Fruit fly (Drosophila melanogaster) whole organism, prepupa: Measurements from ENCODE around the gene CG13676.

Experiments used
- CG10631 ChIP-seq: fragments of 200-800 bp; sonication (Bioruptor generic); optimal IDR thresholded peaks from 2 replicates; lab custom pipeline; 2016; ENCODE audit warnings: missing biosample characterization, missing genetic modification characterization
- CG11294 ChIP-seq: fragments of 200-800 bp; sonication (Bioruptor generic); IDR thresholded peaks from 2 replicates; pipeline ENCODE4 v1.3.6; 2022; ENCODE audit warnings: missing biosample characterization, missing genetic modification characterization
- CG11762 ChIP-seq: fragments of 200-800 bp; sonication (Bioruptor generic); optimal IDR thresholded peaks from 3 replicates; lab custom pipeline; 2016; ENCODE audit warnings: missing biosample characterization, missing genetic modification characterization; ENCODE audit not compliant: insufficient read depth
- CG11902 ChIP-seq: fragments of 200-800 bp; sonication (Bioruptor generic); optimal IDR thresholded peaks from 3 replicates; lab custom pipeline; 2016; ENCODE audit warnings: missing biosample characterization, missing genetic modification characterization
- CG15336 ChIP-seq: fragments of 200-800 bp; sonication (Bioruptor generic); IDR thresholded peaks from 2 replicates; pipeline ENCODE4 v1.3.6; 2022; ENCODE audit warnings: missing biosample characterization, missing genetic modification characterization
- CG1621 ChIP-seq: fragments of 200-800 bp; sonication (Bioruptor generic); optimal IDR thresholded peaks from 3 replicates; lab custom pipeline; 2018; ENCODE audit warnings: missing biosample characterization, mild to moderate bottlenecking, missing genetic modification characterization
- CG16779 ChIP-seq: fragments of 200-800 bp; sonication (Bioruptor generic); optimal IDR thresholded peaks from 3 replicates; lab custom pipeline; 2017; ENCODE audit warnings: missing biosample characterization, mild to moderate bottlenecking, missing genetic modification characterization
- CG3032 ChIP-seq: fragments of 200-800 bp; optimal IDR thresholded peaks from 2 replicates; lab custom pipeline; 2019; ENCODE audit warnings: missing biosample characterization, mild to moderate bottlenecking, missing genetic modification characterization, moderate library complexity
- CG31627 ChIP-seq: fragments of 200-800 bp; sonication (Bioruptor generic); optimal IDR thresholded peaks from 3 replicates; lab custom pipeline; 2016; ENCODE audit warnings: missing biosample characterization, missing genetic modification characterization
- CG34406 ChIP-seq: fragments of 200-800 bp; sonication (Bioruptor generic); optimal IDR thresholded peaks from 3 replicates; lab custom pipeline; 2016; ENCODE audit warnings: missing biosample characterization, missing genetic modification characterization
- CG3919 ChIP-seq: fragments of 200-800 bp; sonication (Bioruptor generic); optimal IDR thresholded peaks from 3 replicates; lab custom pipeline; 2016; ENCODE audit warnings: missing biosample characterization, missing genetic modification characterization
- CG4318 ChIP-seq: fragments of 200-800 bp; sonication (Bioruptor generic); optimal IDR thresholded peaks from 3 replicates; lab custom pipeline; 2017; ENCODE audit warnings: missing biosample characterization, mild to moderate bottlenecking, missing genetic modification characterization
- CG6163 ChIP-seq: fragments of 200-800 bp; sonication (Bioruptor generic); IDR thresholded peaks from 3 replicates; pipeline ENCODE4 v1.3.6; 2022; ENCODE audit warnings: missing biosample characterization, missing genetic modification characterization
- CG6276 ChIP-seq: fragments of 200-800 bp; sonication (Bioruptor generic); optimal IDR thresholded peaks from 2 replicates; lab custom pipeline; 2017; ENCODE audit warnings: missing biosample characterization, mild to moderate bottlenecking, missing genetic modification characterization
- CG6808 ChIP-seq: fragments of 200-800 bp; sonication (Bioruptor generic); optimal IDR thresholded peaks from 3 replicates; lab custom pipeline; 2017; ENCODE audit warnings: missing biosample characterization, missing genetic modification characterization, mild to moderate bottlenecking, moderate library complexity, missing genetic modification reagents
- CG6854 ChIP-seq: fragments of 200-800 bp; sonication (Bioruptor generic); optimal IDR thresholded peaks from 2 replicates; lab custom pipeline; 2017; ENCODE audit warnings: missing biosample characterization, mild to moderate bottlenecking, missing genetic modification characterization
- CG7368 ChIP-seq: fragments of 200-800 bp; sonication (Bioruptor generic); optimal IDR thresholded peaks from 3 replicates; lab custom pipeline; 2016; ENCODE audit warnings: missing biosample characterization, missing genetic modification characterization
- CG8119 ChIP-seq: fragments of 200-800 bp; sonication (Bioruptor generic); IDR thresholded peaks from 3 replicates; pipeline ENCODE4 v1.3.6; 2022; ENCODE audit warnings: missing biosample characterization, missing genetic modification characterization
- CG8319 ChIP-seq: fragments of 200-800 bp; sonication (Bioruptor generic); optimal IDR thresholded peaks from 3 replicates; lab custom pipeline; 2016; ENCODE audit warnings: missing biosample characterization, missing genetic modification characterization
- CG8632 ChIP-seq: fragments of 200-800 bp; sonication (Bioruptor generic); optimal IDR thresholded peaks from 3 replicates; lab custom pipeline; 2016; ENCODE audit warnings: missing biosample characterization, missing genetic modification characterization
- CG9139 ChIP-seq: fragments of 200-800 bp; sonication (Bioruptor generic); optimal IDR thresholded peaks from 3 replicates; lab custom pipeline; 2017; ENCODE audit warnings: missing biosample characterization, mild to moderate bottlenecking, missing genetic modification characterization
- Eip75B ChIP-seq: fragments of 200-800 bp; sonication (Bioruptor generic); optimal IDR thresholded peaks from 3 replicates; lab custom pipeline; 2016; ENCODE audit warnings: missing biosample characterization, missing genetic modification characterization
- Eip78C ChIP-seq: fragments of 200-800 bp; sonication (Bioruptor generic); peaks from one replicate; lab custom pipeline; 2016; ENCODE audit warnings: missing biosample characterization, missing genetic modification characterization
- Ets21C ChIP-seq: fragments of 200-800 bp; sonication (Bioruptor generic); optimal IDR thresholded peaks from 3 replicates; lab custom pipeline; 2016; ENCODE audit warnings: missing biosample characterization, missing genetic modification characterization
- Gug ChIP-seq: fragments of 200-800 bp; sonication (Bioruptor generic); IDR thresholded peaks from 2 replicates; pipeline ENCODE4 v1.3.6; 2022; ENCODE audit warnings: missing biosample characterization, missing genetic modification characterization
- Hr4 ChIP-seq: fragments of 200-800 bp; sonication (Bioruptor generic); optimal IDR thresholded peaks from 3 replicates; lab custom pipeline; 2016; ENCODE audit warnings: missing biosample characterization, missing genetic modification characterization
- Met ChIP-seq: fragments of 200-800 bp; sonication (Bioruptor generic); optimal IDR thresholded peaks from 3 replicates; lab custom pipeline; 2016; ENCODE audit warnings: missing biosample characterization, missing genetic modification characterization
- Smox ChIP-seq: fragments of 200-800 bp; sonication (Bioruptor generic); optimal IDR thresholded peaks from 3 replicates; lab custom pipeline; 2016; ENCODE audit warnings: missing biosample characterization, missing genetic modification characterization
- Sox102F ChIP-seq: fragments of 200-800 bp; sonication (Bioruptor generic); optimal IDR thresholded peaks from 2 replicates; lab custom pipeline; 2016; ENCODE audit warnings: missing biosample characterization, mild to moderate bottlenecking, missing genetic modification characterization
- Sox14 ChIP-seq: fragments of 200-800 bp; sonication (Bioruptor generic); optimal IDR thresholded peaks from 3 replicates; lab custom pipeline; 2016; ENCODE audit warnings: missing biosample characterization, missing genetic modification characterization
- Sox15 ChIP-seq: fragments of 200-800 bp; sonication (Bioruptor generic); optimal IDR thresholded peaks from 3 replicates; lab custom pipeline; 2016; ENCODE audit warnings: missing biosample characterization, missing genetic modification characterization
- achi ChIP-seq: fragments of 200-800 bp; sonication (Bioruptor generic); optimal IDR thresholded peaks from 3 replicates; lab custom pipeline; 2016; ENCODE audit warnings: missing biosample characterization, missing genetic modification characterization
- acj6 ChIP-seq: fragments of 200-800 bp; sonication (Bioruptor generic); optimal IDR thresholded peaks from 3 replicates; lab custom pipeline; 2016; ENCODE audit warnings: missing biosample characterization, missing genetic modification characterization
- cyc ChIP-seq: fragments of 200-800 bp; sonication (Bioruptor generic); optimal IDR thresholded peaks from 3 replicates; lab custom pipeline; 2016; ENCODE audit warnings: missing biosample characterization, missing genetic modification characterization
- dac ChIP-seq: fragments of 200-800 bp; sonication (Bioruptor generic); optimal IDR thresholded peaks from 2 replicates; lab custom pipeline; 2017; ENCODE audit warnings: missing biosample characterization, mild to moderate bottlenecking, missing genetic modification characterization
- dsx ChIP-seq: fragments of 200-800 bp; optimal IDR thresholded peaks from 3 replicates; lab custom pipeline; 2019; ENCODE audit warnings: missing biosample characterization, mild to moderate bottlenecking, missing genetic modification characterization, moderate library complexity; ENCODE audit not compliant: poor library complexity, severe bottlenecking
- eg ChIP-seq: fragments of 200-800 bp; sonication (Bioruptor generic); IDR thresholded peaks from 3 replicates; pipeline ENCODE4 v1.3.6; 2022; ENCODE audit warnings: missing biosample characterization, missing genetic modification characterization
- fd59A ChIP-seq: fragments of 200-800 bp; sonication (Bioruptor generic); optimal IDR thresholded peaks from 2 replicates; lab custom pipeline; 2017; ENCODE audit warnings: missing biosample characterization, mild to moderate bottlenecking, missing genetic modification characterization, missing genetic modification reagents
- fd85E ChIP-seq: fragments of 200-800 bp; sonication (Bioruptor generic); optimal IDR thresholded peaks from 3 replicates; lab custom pipeline; 2016; ENCODE audit warnings: missing biosample characterization, missing genetic modification characterization
- fkh ChIP-seq: fragments of 200-800 bp; sonication (Bioruptor generic); optimal IDR thresholded peaks from 3 replicates; lab custom pipeline; 2017; ENCODE audit warnings: missing biosample characterization, mild to moderate bottlenecking, missing genetic modification characterization, moderate library complexity
- lz ChIP-seq: fragments of 200-800 bp; sonication (Bioruptor generic); optimal IDR thresholded peaks from 3 replicates; lab custom pipeline; 2016; ENCODE audit warnings: missing biosample characterization, missing genetic modification characterization
- net ChIP-seq: fragments of 200-800 bp; sonication (Bioruptor generic); optimal IDR thresholded peaks from 3 replicates; lab custom pipeline; 2016; ENCODE audit warnings: missing biosample characterization, missing genetic modification characterization
- pdm3 ChIP-seq: fragments of 200-800 bp; sonication (Bioruptor generic); optimal IDR thresholded peaks from 3 replicates; lab custom pipeline; 2016; ENCODE audit warnings: missing biosample characterization, missing genetic modification characterization
- salr ChIP-seq, 2 experiments: fragments of 200-800 bp; sonication (Bioruptor generic); optimal IDR thresholded peaks; 3 replicates each; lab custom pipeline; 2016 to 2018; ENCODE audit warnings: missing biosample characterization in 2 of 2, missing genetic modification characterization in 2 of 2, mild to moderate bottlenecking in 1 of 2
- ss ChIP-seq, 2 experiments: fragments of 200-800 bp; sonication (Bioruptor generic); optimal IDR thresholded peaks; 2 replicates in 1 of 2; 3 replicates in 1 of 2; lab custom pipeline; 2017 to 2018; ENCODE audit warnings: mild to moderate bottlenecking in 2 of 2, missing biosample characterization in 2 of 2, missing genetic modification characterization in 2 of 2, moderate library complexity in 1 of 2
- svp ChIP-seq: fragments of 200-800 bp; sonication (Bioruptor generic); peaks from one replicate; lab custom pipeline; 2016; ENCODE audit warnings: missing biosample characterization, missing genetic modification characterization
- topi ChIP-seq: fragments of 200-800 bp; sonication (Bioruptor generic); optimal IDR thresholded peaks from 3 replicates; lab custom pipeline; 2016; ENCODE audit warnings: missing biosample characterization, missing genetic modification characterization
- vri ChIP-seq: fragments of 200-800 bp; sonication (Bioruptor generic); optimal IDR thresholded peaks from 3 replicates; lab custom pipeline; 2016; ENCODE audit warnings: missing biosample characterization, mild to moderate bottlenecking, missing genetic modification characterization

Gene CG13676

DNA sequence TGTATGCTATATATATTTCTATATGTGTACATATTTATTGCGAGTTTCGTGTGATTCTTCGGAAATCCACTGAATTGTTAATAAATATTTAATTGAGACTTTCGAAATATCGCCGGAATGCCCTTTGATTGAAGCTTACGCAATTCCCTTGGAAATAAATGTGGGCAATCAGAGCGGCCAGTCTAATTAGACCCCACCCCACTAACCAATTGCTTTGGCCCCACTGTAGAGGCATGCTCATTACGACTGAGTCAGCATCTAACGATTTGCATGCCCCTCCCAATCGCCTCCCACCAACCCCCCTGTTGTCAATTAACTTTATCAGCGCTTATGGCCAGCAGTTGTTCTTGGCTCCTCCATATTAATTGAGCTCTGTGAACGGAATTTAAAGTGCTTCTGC, 34.8 kb downstream of the CG13676 start:
- TF ChIP-seq CG31627 (GFP tag; lab: Kevin White, UChicago) (no peak), Smox (GFP tag; lab: Kevin White, UChicago) (no peak), CG15336 (GFP tag; lab: Robert Waterston, UW) (0 out of 2 replicates have a peak, but pooled peaks have one; percentile 15), Met (GFP tag; lab: Kevin White, UChicago) (no peak)

DNA sequence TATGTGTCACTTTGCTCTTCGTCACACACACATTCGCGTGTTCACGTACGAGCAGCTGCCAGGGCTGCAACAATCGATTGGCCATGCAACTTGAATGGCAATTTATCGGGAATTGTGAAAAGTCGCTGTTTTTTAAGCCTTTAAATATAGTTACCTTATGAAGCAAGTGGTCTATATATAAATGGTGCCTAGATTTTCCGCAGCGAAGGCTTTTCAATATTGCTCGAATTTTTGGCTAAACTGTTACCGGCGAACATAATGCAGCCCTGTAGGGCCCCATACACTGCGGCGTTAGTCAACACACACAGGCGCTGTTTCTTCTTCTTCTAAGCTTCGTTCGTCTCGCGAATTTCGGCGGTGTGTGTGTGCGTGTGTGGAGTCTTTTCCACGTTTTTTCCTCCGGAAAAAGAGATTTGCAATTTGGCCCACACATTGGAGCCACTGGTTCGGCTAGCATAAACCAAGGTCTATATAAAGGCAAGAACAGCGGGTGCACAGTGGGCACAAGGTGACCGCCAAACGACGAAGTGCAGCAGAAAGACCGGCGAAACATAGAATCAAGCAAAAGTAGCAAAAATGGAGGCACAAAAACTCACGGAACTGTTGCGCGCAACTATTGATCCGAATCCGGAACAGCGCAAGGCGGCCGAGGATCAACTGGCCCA, 35.6 kb downstream of the CG13676 start, which contains the start of the genes Arp3 and msk:
Gene Arp3 (minus strand): TSS at position 39 of the 665 bp plus-strand sequence.
Gene msk (plus strand): TSS at position 316 of the 665 bp plus-strand sequence.
- TF ChIP-seq Gug (GFP tag; lab: Robert Waterston, UW) = 0 out of 2 replicates have a peak, but pooled peaks have one; percentile 19
- TF ChIP-seq net = no peak
- no peak for TF ChIP-seq dsx (GFP tag; lab: Kevin White, UChicago)
- TF ChIP-seq Sox102F = no peak
- no peak for TF ChIP-seq CG15336 (GFP tag; lab: Robert Waterston, UW)
- no peak for TF ChIP-seq svp (GFP tag; lab: Kevin White, UChicago)
- TF ChIP-seq pdm3 (GFP tag; lab: Kevin White, UChicago) = no peak
- TF ChIP-seq Eip75B = no peak
- TF ChIP-seq CG6163 (GFP tag; lab: Robert Waterston, UW) = peak; percentile 56; the same call in 2 of the 3 replicates
- no peak for TF ChIP-seq ss (GFP tag; optimal IDR thresholded peaks at IDR 0.05; lab: Kevin White, UChicago)
- peak; percentile 83 for TF ChIP-seq CG3919 (GFP tag; lab: Kevin White, UChicago)
- peak; percentile 26; the same call in 1 of the 3 replicates for TF ChIP-seq CG8119
- TF ChIP-seq CG3032 (tag; lab: Kevin White, UChicago) = peak; percentile 67
- no peak for TF ChIP-seq Met (GFP tag; lab: Kevin White, UChicago)
- no peak for TF ChIP-seq CG6276 (GFP tag; lab: Kevin White, UChicago)
- peak; percentile 45 for TF ChIP-seq CG8319
- peak; percentile 80 for TF ChIP-seq lz (GFP tag; lab: Kevin White, UChicago)
- TF ChIP-seq CG6854 (GFP tag; lab: Kevin White, UChicago) = no peak
- no peak for TF ChIP-seq vri
- no peak for TF ChIP-seq CG4318 (GFP tag; lab: Kevin White, UChicago)
- no peak for TF ChIP-seq Eip78C (GFP tag; lab: Kevin White, UChicago)
- TF ChIP-seq fd59A (GFP tag; lab: Kevin White, UChicago) = no peak
- no peak for TF ChIP-seq Ets21C (GFP tag; lab: Kevin White, UChicago)
- TF ChIP-seq salr (GFP tag; optimal IDR thresholded peaks at IDR 0.05; lab: Kevin White, UChicago) = peak in 1 of 2 experiments; percentile 39
- peak; percentile 78 for TF ChIP-seq topi (GFP tag; lab: Kevin White, UChicago)
- peak; percentile 26 for TF ChIP-seq CG8632 (GFP tag; lab: Kevin White, UChicago)
- TF ChIP-seq CG11902 (GFP tag; lab: Kevin White, UChicago) = peak; percentile 66
- TF ChIP-seq CG34406 (GFP tag; lab: Kevin White, UChicago) = peak; percentile 61
- TF ChIP-seq CG1621 = peak; percentile 46
- TF ChIP-seq CG31627 (GFP tag; lab: Kevin White, UChicago) = peak; percentile 86
- no peak for TF ChIP-seq CG16779 (tag; lab: Kevin White, UChicago)
- no peak for TF ChIP-seq fkh (GFP tag; lab: Kevin White, UChicago)
- TF ChIP-seq CG11294 (GFP tag; lab: Robert Waterston, UW) = peak; percentile 43; the same call in 1 of the 2 replicates
- peak; percentile 38 for TF ChIP-seq dac (GFP tag; lab: Kevin White, UChicago)
- no peak for TF ChIP-seq acj6 (GFP tag; lab: Kevin White, UChicago)
- TF ChIP-seq CG6808 (GFP tag; lab: Kevin White, UChicago) = no peak
- TF ChIP-seq cyc (GFP tag; lab: Kevin White, UChicago) = peak; percentile 85
- TF ChIP-seq achi (GFP tag; lab: Kevin White, UChicago) = peak; percentile 80
- peak; percentile 64 for TF ChIP-seq Sox15 (GFP tag; lab: Kevin White, UChicago)
- TF ChIP-seq CG7368 (GFP tag; lab: Kevin White, UChicago) = peak; percentile 67
- no peak for TF ChIP-seq Hr4 (GFP tag; lab: Kevin White, UChicago)
- no peak for TF ChIP-seq Smox (GFP tag; lab: Kevin White, UChicago)
- TF ChIP-seq fd85E = no peak
- no peak for TF ChIP-seq CG9139
- peak; percentile 82 for TF ChIP-seq Sox14
- TF ChIP-seq CG10631 (GFP tag; lab: Kevin White, UChicago) = no peak
- 0 out of 3 replicates have a peak, but pooled peaks have one; percentile 41 for TF ChIP-seq eg (GFP tag; lab: Robert Waterston, UW)
- TF ChIP-seq CG11762 (GFP tag; lab: Kevin White, UChicago) = peak; percentile 39
